Fruit fly (Drosophila melanogaster): ENCODE data around the gene CG14785.
A peak's percentile ranks its signal among the peaks of the same experiment; 100 is the strongest.

Gene CG14785

dm6 chrX:1476848-1477247 lies 20.0 kb upstream of the CG14785 start, which contains the start of the genes Rab27 and mei-38 (continued):
- TF ChIP-seq Ets65A (GFP tag) (peak; percentile 70), Side (GFP tag; optimal IDR thresholded peaks at IDR 0.05) (peak; percentile 1), Dbx (GFP tag; IDR thresholded peaks at IDR 0.05) (0 out of 3 replicates have a peak, but pooled peaks have one; percentile 14), E2f2 (GFP tag; IDR thresholded peaks at IDR 0.05) (peak; percentile 97), Sin3A (optimal IDR thresholded peaks at IDR 0.05) (peak; percentile 59), Xbp1 (GFP tag; optimal IDR thresholded peaks at IDR 0.05) (peak; percentile 20), YL-1 (GFP tag; optimal IDR thresholded peaks at IDR 0.05) (no peak), Ets97D (GFP tag; optimal IDR thresholded peaks at IDR 0.05) (peak; percentile 54), Camta (GFP tag; optimal IDR thresholded peaks at IDR 0.05) (peak; percentile 9), Opbp (GFP tag; IDR thresholded peaks at IDR 0.05; ENCODE audit: partially characterized antibody) (peak; percentile 78), Ptx1 (GFP tag; IDR thresholded peaks at IDR 0.05) (0 out of 2 replicates have a peak, but pooled peaks have one; percentile 11), CrebB (tag; optimal IDR thresholded peaks at IDR 0.05) (no peak), Bgb (GFP tag; IDR thresholded peaks at IDR 0.05; ENCODE audit: partially characterized antibody) (peak; percentile 75), tna (GFP tag; IDR thresholded peaks at IDR 0.05; ENCODE audit: partially characterized antibody) (0 out of 2 replicates have a peak, but pooled peaks have one; percentile 36), trem (tag; optimal IDR thresholded peaks at IDR 0.05) (peak; percentile 33), CG7786 (GFP tag; optimal IDR thresholded peaks at IDR 0.05) (peak; percentile 36), MBD-R2 (GFP tag; IDR thresholded peaks at IDR 0.05) (peak; percentile 67), rib (GFP tag; IDR thresholded peaks at IDR 0.05) (no peak), NfI (GFP tag; optimal IDR thresholded peaks at IDR 0.05) (no peak), Nf-YC (tag; optimal IDR thresholded peaks at IDR 0.05) (no peak), CG18262 (tag; optimal IDR thresholded peaks at IDR 0.05) (no peak), Deaf1 (tag; optimal IDR thresholded peaks at IDR 0.05) (no peak), B-H2 (GFP tag; optimal IDR thresholded peaks at IDR 0.05) (peak; percentile 11), lbe (GFP tag; optimal IDR thresholded peaks at IDR 0.05) (peak; percentile 4), CG1603 (tag; optimal IDR thresholded peaks at IDR 0.05) (peak; percentile 43)

dm6 chrX:1476436-1476835 lies 19.6 kb upstream of the CG14785 start:
- peak; percentile 92 for TF ChIP-seq scrt (GFP tag; optimal IDR thresholded peaks at IDR 0.05)
- peak; percentile 87 for TF ChIP-seq Fer1 (GFP tag; optimal IDR thresholded peaks at IDR 0.05)
- no peak for TF ChIP-seq Doc2 (GFP tag; IDR thresholded peaks at IDR 0.05)
- TF ChIP-seq Deaf1 (tag; optimal IDR thresholded peaks at IDR 0.05): peak; percentile 43
- TF ChIP-seq Drgx (GFP tag; IDR thresholded peaks at IDR 0.05): 0 out of 2 replicates have a peak, but pooled peaks have one; percentile 3

- no peak for TF ChIP-seq CG3847 (GFP tag; IDR thresholded peaks at IDR 0.05)
- TF ChIP-seq HLH3B (GFP tag; IDR thresholded peaks at IDR 0.05): no peak
- no peak for TF ChIP-seq CG6813 (GFP tag; optimal IDR thresholded peaks at IDR 0.05)
- TF ChIP-seq gt (GFP tag; IDR thresholded peaks at IDR 0.05): no peak
- TF ChIP-seq bsh (GFP tag; optimal IDR thresholded peaks at IDR 0.05): no peak
These were observed 15.4 kb upstream of the CG14785 start, which contains the start of gene CG14780 for dm6 chrX:1472222-1472621. Gene CG14780, plus strand, starts transcription at chrX:1472522.

dm6 chrX:1470562-1470961 lies 13.7 kb upstream of the CG14785 start, which contains the start of gene pck:
Gene pck, plus strand, starts transcription at chrX:1470666.
- TF ChIP-seq lilli (GFP tag; optimal IDR thresholded peaks at IDR 0.05) (peak; percentile 85), gt (GFP tag; IDR thresholded peaks at IDR 0.05) (no peak), CG12219 (GFP tag; optimal IDR thresholded peaks at IDR 0.05) (no peak), esg (GFP tag; conservative IDR thresholded peaks at IDR 0.05) (no peak), ato (GFP tag; IDR thresholded peaks at IDR 0.05; ENCODE audit: partially characterized antibody) (no peak; the same call in 1 of the 2 replicates), Sin3A (optimal IDR thresholded peaks at IDR 0.05) (peak; percentile 53), NfI (GFP tag; optimal IDR thresholded peaks at IDR 0.05) (peak; percentile 35), Fer2 (tag; optimal IDR thresholded peaks at IDR 0.05) (no peak), CG18262 (tag; optimal IDR thresholded peaks at IDR 0.05) (peak; percentile 55), br (optimal IDR thresholded peaks at IDR 0.05) (no peak), seq (GFP tag; IDR thresholded peaks at IDR 0.05) (peak; percentile 67; the same call in 1 of the 2 replicates), chinmo (GFP tag; IDR thresholded peaks at IDR 0.05; ENCODE audit: partially characterized antibody) (0 out of 4 replicates have a peak, but pooled peaks have one; percentile 48), CG13894 (tag; optimal IDR thresholded peaks at IDR 0.05) (peak; percentile 12), CG12744 (GFP tag; optimal IDR thresholded peaks at IDR 0.05) (peak; percentile 67), so (GFP tag; IDR thresholded peaks at IDR 0.05) (0 out of 3 replicates have a peak, but pooled peaks have one; percentile 56), gce (GFP tag; IDR thresholded peaks at IDR 0.05) (no peak), pho (GFP tag; optimal IDR thresholded peaks at IDR 0.05) (peak; percentile 68), eve (GFP tag; optimal IDR thresholded peaks at IDR 0.05) (no peak)

Measured in whole organism, embryonic.